Fruit fly (Drosophila melanogaster): ENCODE data around the gene CG11550.

The CG11550 gene

dm6 chr3R:31679830-31680294 lies at the start of gene CG11550:
TSS of gene CG11550 (minus strand) at chr3R:31679880.
- no peak for TF ChIP-seq CG8478 (optimal IDR thresholded peaks at IDR 0.05)
- no peak for TF ChIP-seq CTCF (optimal IDR thresholded peaks at IDR 0.05)

- no peak for TF ChIP-seq CG8478 (optimal IDR thresholded peaks at IDR 0.05)
- no peak for TF ChIP-seq CTCF (optimal IDR thresholded peaks at IDR 0.05)
Observed at dm6 chr3R:31727773-31728172, 48.1 kb upstream of the CG11550 start.

dm6 chr3R:31726286-31726685 lies 46.6 kb upstream of the CG11550 start:
- TF ChIP-seq CTCF (optimal IDR thresholded peaks at IDR 0.05) (no peak), CG8478 (optimal IDR thresholded peaks at IDR 0.05) (no peak)

- TF ChIP-seq CG8478 (optimal IDR thresholded peaks at IDR 0.05) (no peak), CTCF (optimal IDR thresholded peaks at IDR 0.05) (no peak)
Observed at dm6 chr3R:31725486-31726227, 46.0 kb upstream of the CG11550 start.

DNA sequence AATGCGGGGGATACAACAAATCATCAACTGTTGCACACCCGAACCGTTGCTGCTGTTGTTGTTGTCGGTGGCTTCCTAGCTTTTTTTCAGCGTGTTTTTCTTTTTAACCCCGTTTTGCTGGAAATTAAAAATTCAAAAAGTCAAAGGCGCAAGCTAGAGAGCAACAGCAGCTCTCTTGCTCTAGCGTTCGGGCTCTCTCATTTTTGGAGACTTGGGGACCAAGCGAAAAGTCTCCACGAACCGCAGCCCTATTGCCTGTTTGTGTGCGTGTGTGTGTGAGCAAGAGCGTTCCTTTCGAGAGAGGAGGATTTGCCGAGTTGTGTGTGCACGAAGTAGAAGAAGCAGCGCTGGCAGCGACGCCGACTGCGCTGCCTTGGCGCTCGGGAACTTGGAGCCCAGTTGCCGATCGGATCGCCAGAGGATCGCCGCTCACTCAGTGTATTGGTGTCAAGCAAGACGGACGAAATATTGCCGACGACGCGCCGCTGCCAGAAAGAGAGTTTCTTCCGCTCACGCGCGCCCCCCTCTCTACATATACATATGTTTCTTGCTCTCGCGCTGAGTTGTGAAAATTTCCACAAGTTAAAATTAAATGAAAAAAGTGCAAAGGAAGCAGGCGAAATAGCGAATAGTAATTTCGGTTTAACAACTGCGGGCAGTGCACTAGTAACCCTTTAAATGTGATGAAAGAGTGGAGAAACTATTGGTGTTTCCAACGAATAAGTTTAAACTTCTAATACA lies 45.1 kb upstream of the CG11550 start:
- no peak for TF ChIP-seq CG8478 (optimal IDR thresholded peaks at IDR 0.05)
- TF ChIP-seq CTCF (optimal IDR thresholded peaks at IDR 0.05), result no peak

dm6 chr3R:31724136-31724535 lies 44.5 kb upstream of the CG11550 start:
- TF ChIP-seq CTCF (optimal IDR thresholded peaks at IDR 0.05), result no peak
- TF ChIP-seq CG8478 (optimal IDR thresholded peaks at IDR 0.05), result no peak

dm6 chr3R:31723206-31723933 lies 43.7 kb upstream of the CG11550 start:
- TF ChIP-seq CTCF (optimal IDR thresholded peaks at IDR 0.05), result no peak
- TF ChIP-seq CG8478 (optimal IDR thresholded peaks at IDR 0.05), result no peak

- TF ChIP-seq CG8478 (optimal IDR thresholded peaks at IDR 0.05), result no peak
- TF ChIP-seq CTCF (optimal IDR thresholded peaks at IDR 0.05), result no peak
Observed at dm6 chr3R:31721958-31722357, 42.3 kb upstream of the CG11550 start.

DNA sequence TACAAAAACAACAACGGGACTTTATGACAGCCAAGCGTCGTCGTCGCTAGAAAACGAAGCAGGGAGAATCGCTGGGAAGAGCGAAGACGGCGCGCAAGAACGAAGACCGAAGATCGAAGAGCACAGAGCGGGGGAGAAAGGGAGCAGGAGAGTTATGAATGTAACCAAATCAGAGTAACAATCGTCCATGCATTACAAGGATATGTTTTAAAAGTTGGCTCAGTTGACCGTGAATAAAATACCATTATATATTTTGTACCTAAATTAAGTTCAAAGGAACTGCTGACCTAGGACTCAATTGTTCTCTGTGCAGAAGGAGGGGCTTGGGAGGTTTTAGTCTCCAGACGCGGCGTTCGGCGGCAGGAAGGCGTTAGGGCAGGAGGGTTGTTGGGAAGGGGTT lies 41.8 kb upstream of the CG11550 start:
- TF ChIP-seq CTCF (optimal IDR thresholded peaks at IDR 0.05) (no peak), CG8478 (optimal IDR thresholded peaks at IDR 0.05) (no peak)

- TF ChIP-seq CG8478 (optimal IDR thresholded peaks at IDR 0.05), result no peak
- TF ChIP-seq CTCF (optimal IDR thresholded peaks at IDR 0.05), result no peak
Observed at dm6 chr3R:31720112-31720511, 40.4 kb upstream of the CG11550 start.

DNA sequence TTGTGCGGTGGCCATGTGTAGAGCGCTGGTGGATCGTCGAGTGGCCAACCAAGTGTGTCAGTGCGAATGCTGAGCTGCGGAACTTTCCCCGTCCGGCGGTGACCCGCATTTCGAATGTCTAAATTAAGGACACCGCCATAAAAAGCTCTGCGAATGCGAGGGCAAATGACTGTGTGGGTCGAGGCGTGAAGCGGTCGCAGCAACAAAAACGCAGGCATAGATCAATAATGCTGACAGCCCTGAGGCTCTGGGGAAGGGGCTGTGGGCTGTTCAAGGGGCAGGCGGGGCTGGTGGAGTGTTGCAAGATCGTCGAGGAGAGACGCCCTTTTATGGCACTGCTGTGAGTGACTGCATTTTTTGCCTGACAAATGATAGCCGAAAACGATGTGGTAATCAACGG lies 39.8 kb upstream of the CG11550 start:
- no peak for TF ChIP-seq CG8478 (optimal IDR thresholded peaks at IDR 0.05)
- no peak for TF ChIP-seq CTCF (optimal IDR thresholded peaks at IDR 0.05)

- TF ChIP-seq CG8478 (optimal IDR thresholded peaks at IDR 0.05) (no peak), CTCF (optimal IDR thresholded peaks at IDR 0.05) (no peak)
Observed at dm6 chr3R:31718967-31719366, 39.3 kb upstream of the CG11550 start.

dm6 chr3R:31718168-31718565 lies 38.5 kb upstream of the CG11550 start:
- no peak for TF ChIP-seq CG8478 (optimal IDR thresholded peaks at IDR 0.05)
- no peak for TF ChIP-seq CTCF (optimal IDR thresholded peaks at IDR 0.05)

DNA sequence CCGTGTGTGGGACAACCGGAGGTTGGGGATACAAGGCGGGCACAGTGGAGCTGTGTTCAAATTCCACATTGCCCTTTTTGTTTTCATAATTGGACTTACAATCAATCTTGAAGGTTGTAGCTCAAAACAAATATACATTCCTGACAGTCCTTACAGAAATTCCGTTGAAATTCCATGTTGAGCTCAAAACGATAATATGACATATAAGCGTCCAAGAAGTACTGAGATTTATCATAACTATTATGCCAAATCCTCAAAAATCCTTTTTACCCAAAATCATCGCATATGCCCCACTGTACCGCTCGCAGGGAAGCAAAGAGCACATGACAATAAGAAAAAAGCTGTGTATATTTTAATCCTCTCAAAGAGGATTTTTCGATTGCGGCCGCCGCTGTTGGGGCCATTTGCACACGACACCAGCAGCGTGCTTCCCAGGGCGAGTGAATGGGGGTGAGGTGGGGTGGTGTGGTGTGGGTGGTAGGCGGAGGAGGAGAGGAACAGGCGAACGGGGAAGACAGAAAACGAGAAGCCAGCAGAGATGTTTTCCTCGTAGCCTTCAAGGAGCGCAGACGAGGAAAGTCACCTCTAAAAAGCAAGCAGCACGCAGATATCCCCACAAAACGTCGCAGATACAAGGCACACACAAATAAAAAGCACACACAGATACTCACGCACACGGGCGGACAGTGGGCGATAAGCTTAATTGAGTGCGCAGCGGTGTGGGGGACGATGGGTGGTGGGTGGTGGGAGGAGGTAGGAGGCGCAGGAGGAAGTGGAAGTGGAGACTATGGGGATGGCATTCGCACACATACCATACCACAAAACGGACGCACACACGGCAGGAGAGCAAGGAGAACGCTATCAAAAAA lies 37.9 kb upstream of the CG11550 start:
- no peak for TF ChIP-seq CG8478 (optimal IDR thresholded peaks at IDR 0.05)
- no peak for TF ChIP-seq CTCF (optimal IDR thresholded peaks at IDR 0.05)

- TF ChIP-seq CG8478 (optimal IDR thresholded peaks at IDR 0.05), result no peak
Observed at dm6 chr3R:31716265-31716664, 36.6 kb upstream of the CG11550 start.
